Fruit fly (Drosophila melanogaster) whole organism, embryonic: ENCODE data around the gene CG7497.

Source experiments
- Asciz ChIP-seq: fragments of 200-800 bp; sonication (Bioruptor generic); optimal IDR thresholded peaks from 2 replicates; lab custom pipeline; 2017; ENCODE audit warnings: missing biosample characterization, mild to moderate bottlenecking, missing genetic modification characterization, missing genetic modification reagents
- B-H2 ChIP-seq: fragments of 200-800 bp; sonication (Bioruptor generic); optimal IDR thresholded peaks from 2 replicates; lab custom pipeline; 2018; ENCODE audit warnings: missing biosample characterization, mild to moderate bottlenecking, missing genetic modification characterization
- CG12219 ChIP-seq: fragments of 200-800 bp; sonication (Bioruptor generic); optimal IDR thresholded peaks from 3 replicates; lab custom pipeline; 2018; ENCODE audit warnings: missing biosample characterization, mild to moderate bottlenecking, missing genetic modification characterization
- CG13296 ChIP-seq: fragments of 200-800 bp; sonication (Bioruptor generic); optimal IDR thresholded peaks from 3 replicates; lab custom pipeline; 2018; ENCODE audit warnings: missing biosample characterization, mild to moderate bottlenecking, missing genetic modification characterization
- CG15601 ChIP-seq: fragments of 200-800 bp; sonication (Bioruptor generic); optimal IDR thresholded peaks from 3 replicates; lab custom pipeline; 2019; ENCODE audit warnings: missing biosample characterization, mild to moderate bottlenecking, missing genetic modification characterization, moderate library complexity
- CG16813 ChIP-seq: fragments of 200-800 bp; sonication (Bioruptor generic); IDR thresholded peaks from 3 replicates; pipeline ENCODE4 v1.3.6; 2022; ENCODE audit warnings: missing biosample characterization, missing genetic modification characterization; ENCODE audit not compliant: partially characterized antibody
- CG17568 ChIP-seq: fragments of 200-800 bp; sonication (Bioruptor generic); optimal IDR thresholded peaks from 2 replicates; lab custom pipeline; 2018; ENCODE audit warnings: missing biosample characterization, mild to moderate bottlenecking, missing genetic modification characterization, moderate library complexity
- CG1792 ChIP-seq: fragments of 200-800 bp; sonication (Bioruptor generic); optimal IDR thresholded peaks from 2 replicates; lab custom pipeline; 2016; ENCODE audit warnings: missing biosample characterization, missing genetic modification characterization
- CG2678 ChIP-seq: fragments of 200-800 bp; sonication (Bioruptor generic); optimal IDR thresholded peaks from 3 replicates; lab custom pipeline; 2019; ENCODE audit warnings: missing biosample characterization, mild to moderate bottlenecking, missing genetic modification characterization, moderate library complexity
- CG31388 ChIP-seq: fragments of 200-800 bp; sonication (Bioruptor generic); optimal IDR thresholded peaks from 2 replicates; lab custom pipeline; 2016; ENCODE audit warnings: missing biosample characterization, missing genetic modification characterization
- CG3163 ChIP-seq: fragments of 200-800 bp; sonication (Bioruptor generic); optimal IDR thresholded peaks from 3 replicates; lab custom pipeline; 2016; ENCODE audit warnings: missing biosample characterization, missing genetic modification characterization
- CG3281 ChIP-seq: fragments of 200-800 bp; sonication (Bioruptor generic); optimal IDR thresholded peaks from 3 replicates; lab custom pipeline; 2017; ENCODE audit warnings: missing biosample characterization, mild to moderate bottlenecking, missing genetic modification characterization
- CG3995 ChIP-seq: fragments of 200-800 bp; sonication (Bioruptor generic); optimal IDR thresholded peaks from 3 replicates; lab custom pipeline; 2016; ENCODE audit warnings: missing biosample characterization, missing genetic modification characterization
- CG4360 ChIP-seq: fragments of 200-800 bp; sonication (Bioruptor generic); IDR thresholded peaks from 2 replicates; pipeline ENCODE4 v1.3.6; 2022; ENCODE audit warnings: missing biosample characterization, missing genetic modification characterization
- CG6791 ChIP-seq: fragments of 200-800 bp; sonication (Bioruptor generic); IDR thresholded peaks from 3 replicates; pipeline ENCODE4 v1.3.6; 2022; ENCODE audit warnings: missing biosample characterization, missing genetic modification characterization; ENCODE audit not compliant: partially characterized antibody
- CG6854 ChIP-seq: fragments of 200-800 bp; sonication (Bioruptor generic); optimal IDR thresholded peaks from 3 replicates; lab custom pipeline; 2017; ENCODE audit warnings: missing biosample characterization, mild to moderate bottlenecking, missing genetic modification characterization
- CG7357 ChIP-seq: fragments of 200-800 bp; sonication (Bioruptor generic); IDR thresholded peaks from 3 replicates; pipeline ENCODE4 v1.3.6; 2022; ENCODE audit warnings: missing biosample characterization, missing genetic modification characterization
- CG8290 ChIP-seq, 3 experiments: fragments of 200-800 bp; sonication (Bioruptor generic); optimal IDR thresholded peaks; 2 replicates each; lab custom pipeline; 2016 to 2019; ENCODE audit warnings: missing biosample characterization in 3 of 3, missing genetic modification characterization in 3 of 3, mild to moderate bottlenecking in 2 of 3, moderate library complexity in 1 of 3
- CrebB ChIP-seq: fragments of 200-800 bp; sonication (Bioruptor generic); optimal IDR thresholded peaks from 3 replicates; lab custom pipeline; 2018; ENCODE audit warnings: missing biosample characterization, mild to moderate bottlenecking, missing genetic modification characterization
- D ChIP-seq, 2 experiments: fragments of 200-800 bp in 1 of 2; fragments of >200 bp in 1 of 2; sonication (Bioruptor generic) in 1 of 2; optimal IDR thresholded peaks; 2 replicates in 1 of 2; 3 replicates in 1 of 2; lab custom pipeline; 2017; ENCODE audit warnings: mild to moderate bottlenecking in 1 of 2, missing biosample characterization in 1 of 2, missing genetic modification characterization in 1 of 2, missing genetic modification reagents in 1 of 2
- D19A ChIP-seq: fragments of 200-800 bp; optimal IDR thresholded peaks from 3 replicates; lab custom pipeline; 2019; ENCODE audit warnings: missing biosample characterization, mild to moderate bottlenecking, missing genetic modification characterization, moderate library complexity
- Eip74EF ChIP-seq, 2 experiments: fragments of 200-800 bp in 1 of 2; fragments of >200 bp in 1 of 2; sonication (Bioruptor generic) in 1 of 2; optimal IDR thresholded peaks; 2 replicates each; lab custom pipeline; 2017 to 2019; ENCODE audit warnings: missing biosample characterization in 2 of 2, missing genetic modification characterization in 2 of 2, mild to moderate bottlenecking in 1 of 2, moderate library complexity in 1 of 2
- Fer2 ChIP-seq: fragments of 200-800 bp; sonication (Bioruptor generic); optimal IDR thresholded peaks from 2 replicates; lab custom pipeline; 2018; ENCODE audit warnings: missing biosample characterization, mild to moderate bottlenecking, missing genetic modification characterization, moderate library complexity
- Fer3 ChIP-seq: fragments of 200-800 bp; sonication (Bioruptor generic); optimal IDR thresholded peaks from 2 replicates; lab custom pipeline; 2018; ENCODE audit warnings: missing biosample characterization, mild to moderate bottlenecking, missing genetic modification characterization, moderate library complexity
- Gug ChIP-seq: fragments of 200-800 bp; sonication (Bioruptor generic); IDR thresholded peaks from 4 replicates; pipeline ENCODE4 v1.3.6; 2022; ENCODE audit warnings: missing biosample characterization, missing genetic modification characterization
- Hmr ChIP-seq: fragments of 200-800 bp; sonication (Bioruptor generic); optimal IDR thresholded peaks from 3 replicates; lab custom pipeline; 2017; ENCODE audit warnings: mild to moderate bottlenecking, missing biosample characterization, missing genetic modification reagents, missing genetic modification characterization
- Hr78 ChIP-seq, 2 experiments: fragments of 200-800 bp in 1 of 2; fragments of >200 bp in 1 of 2; sonication (Bioruptor generic) in 1 of 2; optimal IDR thresholded peaks; 2 replicates each; lab custom pipeline; 2017 to 2019; ENCODE audit warnings: missing biosample characterization in 2 of 2, missing genetic modification characterization in 2 of 2, mild to moderate bottlenecking in 1 of 2, moderate library complexity in 1 of 2
- Max ChIP-seq: fragments of 200-800 bp; sonication (Bioruptor generic); optimal IDR thresholded peaks from 2 replicates; lab custom pipeline; 2016; ENCODE audit warnings: missing biosample characterization, mild to moderate bottlenecking, missing genetic modification characterization
- Meics ChIP-seq: fragments of 200-800 bp; sonication (Bioruptor generic); optimal IDR thresholded peaks from 2 replicates; lab custom pipeline; 2017; ENCODE audit warnings: missing biosample characterization, mild to moderate bottlenecking, missing genetic modification characterization
- PHDP ChIP-seq: fragments of 200-800 bp; sonication (Bioruptor generic); optimal IDR thresholded peaks from 3 replicates; lab custom pipeline; 2018; ENCODE audit warnings: missing biosample characterization, mild to moderate bottlenecking, missing genetic modification characterization, moderate library complexity
- Ravus ChIP-seq: fragments of 200-800 bp; sonication (Bioruptor generic); IDR thresholded peaks from 2 replicates; pipeline ENCODE4 v1.3.6; 2022; ENCODE audit warnings: missing biosample characterization, missing genetic modification characterization
- Sox102F ChIP-seq: fragments of 200-800 bp; sonication (Bioruptor generic); optimal IDR thresholded peaks from 2 replicates; lab custom pipeline; 2018; ENCODE audit warnings: missing biosample characterization, mild to moderate bottlenecking, missing genetic modification characterization, moderate library complexity
- Xrp1 ChIP-seq: fragments of 200-800 bp; sonication (Bioruptor generic); IDR thresholded peaks from 2 replicates; pipeline ENCODE4 v1.3.6; 2022; ENCODE audit warnings: missing biosample characterization, missing genetic modification characterization
- abd-A ChIP-seq: fragments of 200-800 bp; sonication (Bioruptor generic); optimal IDR thresholded peaks from 3 replicates; lab custom pipeline; 2019; ENCODE audit warnings: missing biosample characterization, mild to moderate bottlenecking, missing genetic modification characterization, moderate library complexity
- ci ChIP-seq: fragments of 200-800 bp; sonication (Bioruptor generic); IDR thresholded peaks from 3 replicates; pipeline ENCODE4 v1.3.6; 2022; ENCODE audit warnings: missing biosample characterization, missing genetic modification characterization
- dan ChIP-seq: fragments of 200-800 bp; sonication (Bioruptor generic); IDR thresholded peaks from 2 replicates; pipeline ENCODE4 v1.3.6; 2022; ENCODE audit warnings: missing biosample characterization, missing genetic modification characterization
- dysf ChIP-seq: fragments of 200-800 bp; sonication (Bioruptor generic); IDR thresholded peaks from 3 replicates; pipeline ENCODE4 v1.3.6; 2022; ENCODE audit warnings: missing biosample characterization, missing genetic modification characterization
- eve ChIP-seq, 2 experiments: fragments of >200 bp; optimal IDR thresholded peaks; 2 replicates each; lab custom pipeline; 2017; ENCODE audit warnings: missing biosample characterization in 2 of 2, missing genetic modification characterization in 2 of 2
- fd102C ChIP-seq: fragments of 200-800 bp; sonication (Bioruptor generic); optimal IDR thresholded peaks from 2 replicates; lab custom pipeline; 2018; ENCODE audit warnings: missing biosample characterization, mild to moderate bottlenecking, missing genetic modification characterization, moderate library complexity
- gem ChIP-seq: fragments of 200-800 bp; sonication (Bioruptor generic); optimal IDR thresholded peaks from 2 replicates; lab custom pipeline; 2019; ENCODE audit warnings: missing biosample characterization, mild to moderate bottlenecking, missing genetic modification characterization, moderate library complexity
- hth ChIP-seq: fragments of >200 bp; optimal IDR thresholded peaks from 2 replicates; lab custom pipeline; 2017; ENCODE audit warnings: inconsistent platforms
- lmd ChIP-seq: fragments of 200-800 bp; sonication (Bioruptor generic); IDR thresholded peaks from 2 replicates; pipeline ENCODE4 v1.3.6; 2022; ENCODE audit warnings: missing biosample characterization, missing genetic modification characterization
- otp ChIP-seq: fragments of 200-800 bp; sonication (Bioruptor generic); IDR thresholded peaks from 3 replicates; pipeline ENCODE4, ENCODE4 v1.3.6; 2022; ENCODE audit warnings: missing biosample characterization, missing genetic modification characterization
- p53 ChIP-seq: fragments of 200-800 bp; sonication (Bioruptor generic); optimal IDR thresholded peaks from 2 replicates; lab custom pipeline; 2016; ENCODE audit warnings: missing biosample characterization, missing genetic modification characterization
- peb ChIP-seq: fragments of 200-800 bp; sonication (Bioruptor generic); IDR thresholded peaks from 2 replicates; pipeline ENCODE4 v1.3.6; 2022; ENCODE audit warnings: missing biosample characterization, missing genetic modification characterization
- sens ChIP-seq: fragments of 200-800 bp; sonication (Bioruptor generic); peaks from one replicate; lab custom pipeline; 2016; ENCODE audit warnings: missing biosample characterization, missing genetic modification characterization
- sug ChIP-seq: fragments of 200-800 bp; optimal IDR thresholded peaks from 2 replicates; lab custom pipeline; 2019; ENCODE audit warnings: missing biosample characterization, mild to moderate bottlenecking, missing genetic modification characterization, moderate library complexity
- tna ChIP-seq: fragments of 200-800 bp; sonication (Bioruptor generic); IDR thresholded peaks from 2 replicates; pipeline ENCODE4 v1.3.6; 2022; ENCODE audit warnings: missing biosample characterization, missing genetic modification characterization; ENCODE audit not compliant: partially characterized antibody
- vnd ChIP-seq: fragments of 200-800 bp; sonication (Bioruptor generic); IDR thresholded peaks from 3 replicates; pipeline ENCODE4 v1.3.6; 2022; ENCODE audit warnings: missing biosample characterization, missing genetic modification characterization; ENCODE audit not compliant: partially characterized antibody
- z ChIP-seq: fragments of 200-800 bp; sonication (Bioruptor generic); IDR thresholded peaks from 3 replicates; pipeline ENCODE4 v1.3.6; 2022; ENCODE audit warnings: missing biosample characterization, missing genetic modification characterization

CG7497 gene

DNA sequence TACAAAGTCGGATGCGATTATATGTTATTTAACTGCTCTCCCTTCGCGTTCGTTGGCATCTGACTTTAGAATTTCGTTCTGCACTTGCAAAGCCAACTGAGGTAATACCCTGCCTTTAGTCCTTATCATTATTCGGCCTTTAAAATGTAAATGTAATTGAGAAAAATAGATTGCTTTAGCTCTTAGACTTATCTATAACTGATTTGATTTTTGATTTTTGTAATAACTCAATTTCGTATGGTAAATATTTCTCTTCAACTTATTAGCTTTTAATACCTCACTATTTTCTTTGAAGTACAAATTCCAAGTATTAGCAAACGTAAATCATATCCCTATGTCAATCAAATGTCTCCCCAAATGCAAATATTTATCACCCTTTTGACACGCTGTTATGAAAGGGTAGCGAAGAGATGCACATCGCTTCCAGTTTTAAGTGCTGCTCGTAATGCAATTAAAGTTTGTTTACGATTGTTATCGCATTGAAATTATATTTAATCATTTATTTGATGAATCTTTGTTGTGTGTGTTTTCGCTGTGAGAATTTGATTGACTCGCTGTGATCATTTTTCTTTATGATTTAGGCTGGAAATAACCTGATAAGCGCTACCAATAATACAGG is 8.9 kb upstream of the CG7497 start (continued):
- TF ChIP-seq vnd (GFP tag; lab: Robert Waterston, UW) (no peak), D19A (tag; lab: Kevin White, UChicago) (peak; percentile 82), abd-A (no peak), sug (tag; lab: Kevin White, UChicago) (no peak), CG3995 (GFP tag; lab: Kevin White, UChicago) (no peak), D (optimal IDR thresholded peaks at IDR 0.05; lab: Kevin White, UChicago) (no peak), D (GFP tag; optimal IDR thresholded peaks at IDR 0.05; lab: Kevin White, UChicago) (no peak), CG3281 (no peak), fd102C (no peak), CG2678 (tag; lab: Kevin White, UChicago) (no peak), Asciz (GFP tag; lab: Kevin White, UChicago) (peak; percentile 33), tna (GFP tag; lab: Robert Waterston, UW) (no peak), Sox102F (no peak), lmd (GFP tag; lab: Robert Waterston, UW) (no peak), Hr78 (GFP tag; optimal IDR thresholded peaks at IDR 0.05; lab: Kevin White, UChicago) (peak in 1 of 2 experiments; percentile 28), CG4360 (GFP tag; lab: Robert Waterston, UW) (no peak), Eip74EF (GFP tag; optimal IDR thresholded peaks at IDR 0.05; lab: Kevin White, UChicago) (peak in 1 of 2 experiments; percentile 42), Gug (GFP tag; lab: Robert Waterston, UW) (no peak), B-H2 (GFP tag; lab: Kevin White, UChicago) (no peak), dan (no peak), peb (no peak), dysf (no peak), eve (GFP tag; optimal IDR thresholded peaks at IDR 0.05; lab: Kevin White, UChicago) (peak in 1 of 2 experiments; percentile 23), Max (GFP tag; lab: Kevin White, UChicago) (no peak), Ravus (GFP tag; lab: Robert Waterston, UW) (no peak), ci (GFP tag; lab: Robert Waterston, UW) (no peak), p53 (GFP tag; lab: Kevin White, UChicago) (no peak), CG16813 (no peak), Fer2 (tag; lab: Kevin White, UChicago) (no peak), hth (no peak), CG7357 (no peak), CG6791 (GFP tag; lab: Robert Waterston, UW) (no peak), CG3163 (GFP tag; lab: Kevin White, UChicago) (no peak), CG12219 (GFP tag; lab: Kevin White, UChicago) (no peak), CG1792 (GFP tag; lab: Kevin White, UChicago) (no peak), z (no peak), otp (GFP tag; lab: Robert Waterston, UW) (no peak)

DNA sequence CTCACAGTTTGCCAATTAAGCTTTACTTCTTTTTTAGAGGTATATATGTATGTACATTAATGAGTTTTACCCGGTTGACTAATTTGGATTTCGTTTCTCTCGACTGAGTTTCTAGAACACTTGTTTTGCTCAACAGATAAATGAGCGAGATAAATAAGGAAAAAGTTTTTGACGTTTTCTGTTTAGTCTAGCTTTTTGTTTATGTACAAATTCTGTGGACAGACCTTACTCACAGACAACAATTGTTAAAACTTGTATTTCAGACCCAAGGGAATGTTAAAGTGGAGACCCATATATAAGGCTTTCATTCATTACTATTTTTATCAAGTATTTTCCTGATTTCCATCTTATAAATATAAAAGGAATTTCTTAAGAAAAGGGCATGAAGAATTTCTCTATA is 8.2 kb upstream of the CG7497 start:
- TF ChIP-seq CrebB (tag; lab: Kevin White, UChicago) (peak; percentile 41), CG13296 (GFP tag; lab: Kevin White, UChicago) (peak; percentile 52), Fer3 (tag; lab: Kevin White, UChicago) (peak; percentile 46), Xrp1 (GFP tag; lab: Robert Waterston, UW) (0 out of 2 replicates have a peak, but pooled peaks have one; percentile 17), CG6854 (peak; percentile 63), Meics (GFP tag; lab: Kevin White, UChicago) (peak; percentile 6), CG31388 (GFP tag; lab: Kevin White, UChicago) (no peak), CG15601 (tag; lab: Kevin White, UChicago) (peak; percentile 47), CG17568 (GFP tag; lab: Kevin White, UChicago) (peak; percentile 61), sens (GFP tag; lab: Kevin White, UChicago) (peak; percentile 10), gem (tag; lab: Kevin White, UChicago) (peak; percentile 9), Hmr (peak; percentile 63), PHDP (peak; percentile 61), CG8290 (GFP tag; optimal IDR thresholded peaks at IDR 0.05; lab: Kevin White, UChicago) (no peak), CG8290 (tag; optimal IDR thresholded peaks at IDR 0.05; lab: Kevin White, UChicago) (peak in 1 of 2 experiments; percentile 46)
